Worm (Caenorhabditis elegans) whole organism, L2 larva: ENCODE measurements around the gene srh-207.

ENCODE experiments used
- R02D3.7 ChIP-seq: fragments of 150-350 bp; optimal IDR thresholded peaks from 2 replicates; lab custom pipeline; 2014; ENCODE audit warnings: missing biosample characterization, missing genetic modification characterization
- ZK546.5 ChIP-seq: sonication (generic microtip); optimal IDR thresholded peaks from 2 replicates; lab custom pipeline; 2017; ENCODE audit warnings: missing biosample characterization, missing genetic modification characterization
- aly-2 ChIP-seq: fragments of 150-350 bp; optimal IDR thresholded peaks from 2 replicates; lab custom pipeline; 2014; ENCODE audit warnings: missing biosample characterization, missing genetic modification characterization
- ama-1 ChIP-seq: fragments of 150-350 bp; optimal IDR thresholded peaks from 2 replicates; lab custom pipeline; 2018; ENCODE audit warnings: inconsistent platforms
- egl-27 ChIP-seq: sonication (generic microtip); optimal IDR thresholded peaks from 3 replicates; lab custom pipeline; 2017; ENCODE audit warnings: missing biosample characterization, missing genetic modification reagents, missing genetic modification characterization
- elt-1 ChIP-seq: fragments of 150-350 bp; optimal IDR thresholded peaks from 2 replicates; lab custom pipeline; 2014; ENCODE audit warnings: missing biosample characterization, missing genetic modification characterization
- lin-13 ChIP-seq: fragments of 150-350 bp; optimal IDR thresholded peaks from 2 replicates; lab custom pipeline; 2014; ENCODE audit warnings: missing biosample characterization, missing genetic modification reagents, missing genetic modification characterization
- mab-5 ChIP-seq: fragments of 150-350 bp; optimal IDR thresholded peaks from 2 replicates; lab custom pipeline; 2014; ENCODE audit warnings: missing biosample characterization, missing genetic modification characterization
- nhr-12 ChIP-seq: fragments of 150-350 bp; optimal IDR thresholded peaks from 2 replicates; lab custom pipeline; 2014; ENCODE audit warnings: missing biosample characterization, missing genetic modification characterization
- nhr-237 ChIP-seq: fragments of 150-350 bp; optimal IDR thresholded peaks from 2 replicates; lab custom pipeline; 2014; ENCODE audit warnings: missing biosample characterization, missing genetic modification characterization
- nhr-25 ChIP-seq: fragments of 150-350 bp; sonication (generic microtip); optimal IDR thresholded peaks from 3 replicates; lab custom pipeline; 2014; ENCODE audit warnings: missing biosample characterization, missing genetic modification characterization
- sma-9 ChIP-seq, 2 experiments: fragments of 150-350 bp in 1 of 2; sonication (generic microtip) in 1 of 2; optimal IDR thresholded peaks; 2 replicates each; lab custom pipeline; 2014 to 2016; ENCODE audit warnings: missing genetic modification characterization in 2 of 2, mild to moderate bottlenecking in 1 of 2, missing biosample characterization in 1 of 2, missing compliant biosample characterization in 1 of 2, missing genetic modification reagents in 1 of 2, moderate library complexity in 1 of 2
- snpc-4 ChIP-seq: fragments of 150-350 bp; optimal IDR thresholded peaks from 2 replicates; lab custom pipeline; 2014; ENCODE audit warnings: missing biosample characterization, missing genetic modification characterization
- ztf-11 ChIP-seq: sonication (generic microtip); optimal IDR thresholded peaks from 2 replicates; lab custom pipeline; 2017; ENCODE audit warnings: missing biosample characterization, missing genetic modification characterization

ce11 chrV:18397814-18398213 is 12.2 kb downstream of the srh-207 start, which contains the start of gene Y51A2B.16:
- no peak for TF ChIP-seq sma-9 (GFP tag; optimal IDR thresholded peaks at IDR 0.05; lab: Kevin White, UChicago)
- TF ChIP-seq sma-9 (tag; optimal IDR thresholded peaks at IDR 0.05; lab: Kevin White, UChicago), result no peak
- no peak for TF ChIP-seq nhr-25 (tag; lab: Kevin White, UChicago)
- no peak for TF ChIP-seq aly-2 (tag; lab: Kevin White, UChicago)
- no peak for TF ChIP-seq nhr-237
- TF ChIP-seq lin-13 (GFP tag; lab: Kevin White, UChicago), result no peak
- TF ChIP-seq snpc-4 (tag; lab: Kevin White, UChicago), result no peak
- TF ChIP-seq R02D3.7, result no peak
- TF ChIP-seq mab-5 (tag; lab: Kevin White, UChicago), result no peak
- no peak for TF ChIP-seq ztf-11 (tag; lab: Kevin White, UChicago)
- TF ChIP-seq ZK546.5 (tag; lab: Kevin White, UChicago), result no peak
- TF ChIP-seq egl-27 (tag; lab: Kevin White, UChicago), result no peak
- TF ChIP-seq elt-1 (tag; lab: Kevin White, UChicago), result no peak
- no peak for TF ChIP-seq nhr-12 (tag; lab: Kevin White, UChicago)
- no peak for TF ChIP-seq ama-1 (lab: Kevin White, UChicago)
